Fruit fly (Drosophila melanogaster) whole organism, embryonic: Measurements from ENCODE around the gene CG14253.
A peak's percentile ranks its signal among the peaks of the same experiment; 100 is the strongest.

Experiments used
- CG10274 ChIP-seq: fragments of 200-800 bp; sonication (Bioruptor generic); optimal IDR thresholded peaks from 3 replicates; lab custom pipeline; 2017; ENCODE audit warnings: missing biosample characterization, mild to moderate bottlenecking, missing genetic modification characterization
- CG11695 ChIP-seq: fragments of 200-800 bp; sonication (Bioruptor generic); IDR thresholded peaks from 3 replicates; pipeline ENCODE4 v1.3.6; 2022; ENCODE audit warnings: missing biosample characterization, missing genetic modification characterization
- CG11696 ChIP-seq: fragments of 200-800 bp; sonication (Bioruptor generic); IDR thresholded peaks from 2 replicates; pipeline ENCODE4 v1.3.6; 2022; ENCODE audit warnings: missing biosample characterization, missing genetic modification characterization
- CG12744 ChIP-seq: fragments of 200-800 bp; sonication (Bioruptor generic); optimal IDR thresholded peaks from 2 replicates; lab custom pipeline; 2016; ENCODE audit warnings: missing biosample characterization, missing genetic modification characterization
- CG13296 ChIP-seq: fragments of 200-800 bp; sonication (Bioruptor generic); optimal IDR thresholded peaks from 3 replicates; lab custom pipeline; 2018; ENCODE audit warnings: missing biosample characterization, mild to moderate bottlenecking, missing genetic modification characterization
- CG14014 ChIP-seq: fragments of 200-800 bp; sonication (Bioruptor generic); IDR thresholded peaks from 2 replicates; pipeline ENCODE4 v1.3.6; 2022; ENCODE audit warnings: missing biosample characterization, missing genetic modification characterization
- CG17361 ChIP-seq: fragments of 200-800 bp; sonication (Bioruptor generic); IDR thresholded peaks from 3 replicates; pipeline ENCODE4 v1.3.6; 2022; ENCODE audit warnings: missing biosample characterization, missing genetic modification characterization
- CG18011 ChIP-seq: fragments of 200-800 bp; sonication (Bioruptor generic); optimal IDR thresholded peaks from 2 replicates; lab custom pipeline; 2017; ENCODE audit warnings: missing biosample characterization, missing genetic modification characterization, mild to moderate bottlenecking, moderate library complexity, missing genotype
- CG31224 ChIP-seq: fragments of 200-800 bp; sonication (Bioruptor generic); IDR thresholded peaks from 2 replicates; pipeline ENCODE4 v1.3.6; 2022; ENCODE audit warnings: missing biosample characterization, missing genetic modification characterization
- CG33213 ChIP-seq: fragments of 200-800 bp; sonication (Bioruptor generic); optimal IDR thresholded peaks from 3 replicates; lab custom pipeline; 2016; ENCODE audit warnings: missing biosample characterization, missing genetic modification characterization
- CG34376 ChIP-seq: fragments of 200-800 bp; sonication (Bioruptor generic); optimal IDR thresholded peaks from 2 replicates; lab custom pipeline; 2018; ENCODE audit warnings: missing biosample characterization, mild to moderate bottlenecking, missing genetic modification characterization
- CG3847 ChIP-seq: fragments of 200-800 bp; sonication (Bioruptor generic); IDR thresholded peaks from 2 replicates; pipeline ENCODE4 v1.3.6; 2022; ENCODE audit warnings: missing biosample characterization, missing genetic modification characterization
- CG43689 ChIP-seq: fragments of 200-800 bp; sonication (Bioruptor generic); IDR thresholded peaks from 2 replicates; pipeline ENCODE4 v1.3.6; 2022; ENCODE audit warnings: missing biosample characterization, missing genetic modification characterization
- CG4820 ChIP-seq: fragments of 200-800 bp; sonication (Bioruptor generic); optimal IDR thresholded peaks from 3 replicates; lab custom pipeline; 2016; ENCODE audit warnings: missing biosample characterization, missing genetic modification characterization
- CG5953 ChIP-seq: fragments of 200-800 bp; sonication (Bioruptor generic); IDR thresholded peaks from 2 replicates; pipeline ENCODE4 v1.3.6; 2022; ENCODE audit warnings: missing biosample characterization, missing genetic modification characterization
- CG7987 ChIP-seq: fragments of 200-800 bp; sonication (Bioruptor generic); optimal IDR thresholded peaks from 2 replicates; lab custom pipeline; 2018; ENCODE audit warnings: missing biosample characterization, mild to moderate bottlenecking, missing genetic modification characterization, moderate library complexity
- Dbx ChIP-seq: fragments of 200-800 bp; sonication (Bioruptor generic); IDR thresholded peaks from 3 replicates; pipeline ENCODE4 v1.3.6; 2022; ENCODE audit warnings: missing biosample characterization, missing genetic modification characterization
- ERR ChIP-seq: fragments of 200-800 bp; sonication (Bioruptor generic); optimal IDR thresholded peaks from 2 replicates; lab custom pipeline; 2016; ENCODE audit warnings: missing biosample characterization, missing genetic modification characterization
- Eip74EF ChIP-seq, 2 experiments: fragments of 200-800 bp in 1 of 2; fragments of >200 bp in 1 of 2; sonication (Bioruptor generic) in 1 of 2; optimal IDR thresholded peaks; 2 replicates each; lab custom pipeline; 2017 to 2019; ENCODE audit warnings: missing biosample characterization in 2 of 2, missing genetic modification characterization in 2 of 2, mild to moderate bottlenecking in 1 of 2, moderate library complexity in 1 of 2
- Ets65A ChIP-seq: fragments of 200-800 bp; sonication (Bioruptor generic); peaks from one replicate; lab custom pipeline; 2016; ENCODE audit warnings: missing biosample characterization, missing genetic modification characterization
- Fer1 ChIP-seq: fragments of 200-800 bp; sonication (Bioruptor generic); optimal IDR thresholded peaks from 2 replicates; lab custom pipeline; 2017; ENCODE audit warnings: missing biosample characterization, mild to moderate bottlenecking, missing genetic modification characterization
- H15 ChIP-seq: fragments of 200-800 bp; sonication (Bioruptor generic); IDR thresholded peaks from 3 replicates; pipeline ENCODE4 v1.3.6; 2022; ENCODE audit warnings: missing biosample characterization, missing genetic modification characterization
- Hey ChIP-seq: fragments of 200-800 bp; sonication (Bioruptor generic); optimal IDR thresholded peaks from 3 replicates; lab custom pipeline; 2018; ENCODE audit warnings: missing biosample characterization, mild to moderate bottlenecking, missing genetic modification characterization
- Oaz ChIP-seq: fragments of 200-800 bp; sonication (Bioruptor generic); IDR thresholded peaks from 2 replicates; pipeline ENCODE4 v1.3.6; 2022; ENCODE audit warnings: missing biosample characterization, missing genetic modification characterization
- PHDP ChIP-seq: fragments of 200-800 bp; sonication (Bioruptor generic); optimal IDR thresholded peaks from 3 replicates; lab custom pipeline; 2018; ENCODE audit warnings: missing biosample characterization, mild to moderate bottlenecking, missing genetic modification characterization, moderate library complexity
- Ptx1 ChIP-seq: fragments of 200-800 bp; sonication (Bioruptor generic); IDR thresholded peaks from 2 replicates; pipeline ENCODE4 v1.3.6; 2022; ENCODE audit warnings: missing biosample characterization, missing genetic modification characterization
- Sry-δ ChIP-seq: fragments of 200-800 bp; sonication (Bioruptor generic); optimal IDR thresholded peaks from 2 replicates; lab custom pipeline; 2016; ENCODE audit warnings: missing biosample characterization, missing genetic modification characterization
- Stat92E ChIP-seq, 3 experiments: fragments of >200 bp in 2 of 3; fragments of 200-800 bp in 1 of 3; sonication (Bioruptor generic) in 1 of 3; optimal IDR thresholded peaks; 2 replicates each; lab custom pipeline; 2017 to 2019; ENCODE audit warnings: missing biosample characterization in 3 of 3, missing genetic modification characterization in 3 of 3, mild to moderate bottlenecking in 1 of 3, moderate library complexity in 1 of 3
- Xrp1 ChIP-seq: fragments of 200-800 bp; sonication (Bioruptor generic); IDR thresholded peaks from 2 replicates; pipeline ENCODE4 v1.3.6; 2022; ENCODE audit warnings: missing biosample characterization, missing genetic modification characterization
- YL-1 ChIP-seq: fragments of 200-800 bp; sonication (Bioruptor generic); optimal IDR thresholded peaks from 3 replicates; lab custom pipeline; 2017; ENCODE audit warnings: missing biosample characterization, mild to moderate bottlenecking, missing genetic modification characterization
- abd-A ChIP-seq: fragments of 200-800 bp; sonication (Bioruptor generic); optimal IDR thresholded peaks from 3 replicates; lab custom pipeline; 2019; ENCODE audit warnings: missing biosample characterization, mild to moderate bottlenecking, missing genetic modification characterization, moderate library complexity
- ara ChIP-seq: fragments of 200-800 bp; sonication (Bioruptor generic); IDR thresholded peaks from 2 replicates; pipeline ENCODE4 v1.3.6; 2022; ENCODE audit warnings: missing biosample characterization, missing genetic modification characterization
- bigmax ChIP-seq: fragments of 200-800 bp; sonication (Bioruptor generic); optimal IDR thresholded peaks from 2 replicates; lab custom pipeline; 2018; ENCODE audit warnings: missing biosample characterization, mild to moderate bottlenecking, missing genetic modification characterization
- cato ChIP-seq: fragments of 200-800 bp; sonication (Bioruptor generic); optimal IDR thresholded peaks from 2 replicates; lab custom pipeline; 2016; ENCODE audit warnings: missing biosample characterization, missing genetic modification characterization, borderline replicate concordance
- ewg ChIP-seq: fragments of 200-800 bp; sonication (Bioruptor generic); optimal IDR thresholded peaks from 3 replicates; lab custom pipeline; 2017; ENCODE audit warnings: mild to moderate bottlenecking, missing biosample characterization, missing genetic modification reagents, missing genetic modification characterization
- ham ChIP-seq: fragments of 200-800 bp; sonication (Bioruptor generic); IDR thresholded peaks from 2 replicates; pipeline ENCODE4 v1.3.6; 2022; ENCODE audit warnings: missing biosample characterization, missing genetic modification characterization
- inv ChIP-seq: fragments of 200-800 bp; sonication (Bioruptor generic); IDR thresholded peaks from 2 replicates; pipeline ENCODE4 v1.3.6; 2022; ENCODE audit warnings: missing biosample characterization, missing genetic modification characterization; ENCODE audit not compliant: partially characterized antibody
- kni ChIP-seq: fragments of 200-800 bp; sonication (Bioruptor generic); optimal IDR thresholded peaks from 3 replicates; lab custom pipeline; 2017; ENCODE audit warnings: mild to moderate bottlenecking, missing biosample characterization, missing genetic modification reagents, missing genetic modification characterization
- lola ChIP-seq, 3 experiments: fragments of >200 bp in 2 of 3; fragments of 200-800 bp in 1 of 3; sonication (Bioruptor generic) in 1 of 3; optimal IDR thresholded peaks; 2 replicates each; lab custom pipeline; 2017 to 2019; ENCODE audit warnings: missing biosample characterization in 3 of 3, missing genetic modification characterization in 3 of 3, mild to moderate bottlenecking in 1 of 3, moderate library complexity in 1 of 3
- mam ChIP-seq: fragments of 200-800 bp; sonication (Bioruptor generic); optimal IDR thresholded peaks from 3 replicates; lab custom pipeline; 2016; ENCODE audit warnings: missing biosample characterization, missing genetic modification characterization
- mirr ChIP-seq: fragments of 200-800 bp; sonication (Bioruptor generic); optimal IDR thresholded peaks from 3 replicates; lab custom pipeline; 2018; ENCODE audit warnings: missing biosample characterization, mild to moderate bottlenecking, missing genetic modification characterization
- nerfin-2 ChIP-seq: fragments of 200-800 bp; sonication (Bioruptor generic); IDR thresholded peaks from 2 replicates; pipeline ENCODE4 v1.3.6; 2022; ENCODE audit warnings: missing biosample characterization, missing genetic modification characterization; ENCODE audit not compliant: partially characterized antibody
- odd ChIP-seq: fragments of 200-800 bp; sonication (Bioruptor generic); optimal IDR thresholded peaks from 2 replicates; lab custom pipeline; 2017; ENCODE audit warnings: missing biosample characterization, mild to moderate bottlenecking, missing genetic modification characterization
- phol ChIP-seq: fragments of 200-800 bp; sonication (Bioruptor generic); optimal IDR thresholded peaks from 3 replicates; lab custom pipeline; 2018; ENCODE audit warnings: missing biosample characterization, mild to moderate bottlenecking, missing genetic modification characterization, moderate library complexity
- slbo ChIP-seq: fragments of 200-800 bp; sonication (Bioruptor generic); IDR thresholded peaks from 2 replicates; pipeline ENCODE4 v1.3.6; 2022; ENCODE audit warnings: missing biosample characterization, missing genetic modification characterization
- slou ChIP-seq: fragments of 200-800 bp; sonication (Bioruptor generic); optimal IDR thresholded peaks from 3 replicates; lab custom pipeline; 2016; ENCODE audit warnings: missing biosample characterization, missing genetic modification characterization
- sna ChIP-seq: fragments of 200-800 bp; sonication (Bioruptor generic); IDR thresholded peaks from 2 replicates; pipeline ENCODE4 v1.3.6; 2022; ENCODE audit warnings: missing biosample characterization, missing genetic modification characterization; ENCODE audit not compliant: partially characterized antibody
- tx ChIP-seq: fragments of 200-800 bp; sonication (Bioruptor generic); optimal IDR thresholded peaks from 2 replicates; lab custom pipeline; 2016; ENCODE audit warnings: missing biosample characterization, missing genetic modification characterization
- vvl ChIP-seq: fragments of 200-800 bp; sonication (Bioruptor generic); IDR thresholded peaks from 2 replicates; pipeline ENCODE4 v1.3.6; 2022; ENCODE audit warnings: missing biosample characterization, missing genetic modification characterization
- wdn ChIP-seq: fragments of 200-800 bp; sonication (Bioruptor generic); IDR thresholded peaks from 2 replicates; pipeline ENCODE4 v1.3.6; 2022; ENCODE audit warnings: missing biosample characterization, missing genetic modification characterization
- yki ChIP-seq: fragments of >200 bp; optimal IDR thresholded peaks from 3 replicates; lab custom pipeline; 2018

CG14253 gene

dm6 chr3R:26945233-26945632 is 33.1 kb upstream of the CG14253 start, which contains the start of gene CG14252 (continued):
- TF ChIP-seq CG43689 (GFP tag; lab: Robert Waterston, UW) (no peak), ERR (GFP tag; lab: Kevin White, UChicago) (no peak), phol (peak; percentile 45), Xrp1 (peak; percentile 24; the same call in 1 of the 2 replicates), lola (GFP tag; optimal IDR thresholded peaks at IDR 0.05; lab: Kevin White, UChicago) (no peak), CG33213 (GFP tag; lab: Kevin White, UChicago) (peak; percentile 65), mam (GFP tag; lab: Kevin White, UChicago) (no peak), bigmax (no peak), ewg (no peak), CG7987 (GFP tag; lab: Kevin White, UChicago) (no peak), PHDP (peak; percentile 7), vvl (GFP tag; lab: Robert Waterston, UW) (peak; percentile 89), YL-1 (GFP tag; lab: Kevin White, UChicago) (peak; percentile 55), CG10274 (no peak), abd-A (tag; lab: Kevin White, UChicago) (no peak), ara (no peak), CG34376 (peak; percentile 29), slbo (GFP tag; lab: Robert Waterston, UW) (no peak), tx (GFP tag; lab: Kevin White, UChicago) (no peak)

dm6 chr3R:26947296-26947880 is 31.0 kb upstream of the CG14253 start, which contains the start of gene Spag1:
Gene Spag1, plus strand, starts transcription at chr3R:26947830.
- TF ChIP-seq Sry-δ (no peak), CG13296 (peak; percentile 15), CG3847 (GFP tag; lab: Robert Waterston, UW) (no peak), mirr (peak; percentile 11), Ptx1 (no peak), ham (GFP tag; lab: Robert Waterston, UW) (no peak), Ets65A (GFP tag; lab: Kevin White, UChicago) (no peak), CG17361 (GFP tag; lab: Robert Waterston, UW) (no peak), nerfin-2 (GFP tag; lab: Robert Waterston, UW) (peak; percentile 64; the same call in 1 of the 2 replicates), CG5953 (no peak), Stat92E (GFP tag; optimal IDR thresholded peaks at IDR 0.05; lab: Kevin White, UChicago) (peak in 1 of 3 experiments; percentile 83), CG12744 (GFP tag; lab: Kevin White, UChicago) (no peak), CG18011 (GFP tag; lab: Kevin White, UChicago) (no peak), CG11696 (GFP tag; lab: Robert Waterston, UW) (no peak), sna (peak; percentile 65), wdn (no peak), odd (GFP tag; lab: Kevin White, UChicago) (no peak), CG31224 (GFP tag; lab: Robert Waterston, UW) (no peak), inv (GFP tag; lab: Robert Waterston, UW) (peak; percentile 35; the same call in 1 of the 2 replicates), Oaz (GFP tag; lab: Robert Waterston, UW) (no peak), cato (GFP tag; lab: Kevin White, UChicago) (no peak), Dbx (GFP tag; lab: Robert Waterston, UW) (no peak), slou (GFP tag; lab: Kevin White, UChicago) (no peak), CG4820 (GFP tag; lab: Kevin White, UChicago) (no peak), CG14014 (GFP tag; lab: Robert Waterston, UW) (no peak), Fer1 (GFP tag; lab: Kevin White, UChicago) (peak; percentile 66), yki (lab: Kevin White, UChicago) (no peak), CG11695 (GFP tag; lab: Robert Waterston, UW) (no peak), H15 (no peak), ara (no peak), Eip74EF (GFP tag; optimal IDR thresholded peaks at IDR 0.05; lab: Kevin White, UChicago) (peak in 1 of 2 experiments; percentile 72), Hey (tag; lab: Kevin White, UChicago) (no peak), kni (no peak)
